Fruit fly (Drosophila melanogaster): ENCODE data around the gene Es2.
A peak's percentile ranks its signal among the peaks of the same experiment; 100 is the strongest.

Es2 gene

DNA sequence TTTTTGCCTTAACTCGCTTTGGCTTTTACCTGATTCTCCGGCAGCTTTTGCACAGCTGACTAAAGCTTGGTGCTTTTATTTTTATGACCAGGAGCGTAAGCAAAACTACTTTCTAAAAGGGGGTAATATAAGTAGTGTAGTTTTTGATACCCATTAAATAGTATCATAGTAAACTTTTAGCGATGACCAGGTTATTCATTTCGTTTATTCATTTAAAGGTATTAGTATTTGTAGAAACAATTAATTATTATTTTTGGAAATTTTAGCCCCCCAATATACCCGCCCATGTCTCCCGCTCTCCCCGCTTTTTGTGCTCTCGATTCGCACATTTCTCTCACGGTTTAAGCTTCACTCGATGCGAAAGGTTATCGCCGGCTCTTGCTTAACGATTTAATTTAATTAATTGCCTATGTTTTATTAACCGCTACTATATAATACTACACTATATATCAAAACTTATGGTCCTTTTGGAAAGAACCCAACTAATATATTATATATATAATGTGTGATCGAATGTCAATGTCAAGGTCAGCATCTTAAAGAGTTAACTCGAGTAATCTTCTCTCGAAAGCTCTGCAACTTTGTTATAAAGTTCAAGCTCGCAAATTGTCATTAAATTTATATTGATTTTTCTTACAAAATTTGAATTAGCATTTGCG, 3.2 kb downstream of the Es2 start, which contains the start of gene Sptr (continued):
- TF ChIP-seq CG2202 (tag; optimal IDR thresholded peaks at IDR 0.05) (no peak), bbx (GFP tag; IDR thresholded peaks at IDR 0.05; ENCODE audit: partially characterized antibody) (no peak), CrebB (tag; optimal IDR thresholded peaks at IDR 0.05) (peak; percentile 88), Dek (tag; optimal IDR thresholded peaks at IDR 0.05) (peak; percentile 91), CG10321 (GFP tag; IDR thresholded peaks at IDR 0.05) (peak; percentile 64; the same call in 1 of the 2 replicates), CG9797 (GFP tag; optimal IDR thresholded peaks at IDR 0.05) (no peak), sc (optimal IDR thresholded peaks at IDR 0.05) (no peak), sc (GFP tag; optimal IDR thresholded peaks at IDR 0.05) (peak; percentile 28), Sin3A (optimal IDR thresholded peaks at IDR 0.05) (no peak), CG17186 (GFP tag; optimal IDR thresholded peaks at IDR 0.05) (no peak), CG11560 (tag; IDR thresholded peaks at IDR 0.05) (peak; percentile 62; the same call in 2 of the 3 replicates), CG33557 (GFP tag; optimal IDR thresholded peaks at IDR 0.05) (no peak), jumu (GFP tag; optimal IDR thresholded peaks at IDR 0.05) (peak; percentile 55), CG2875 (GFP tag; optimal IDR thresholded peaks at IDR 0.05) (peak; percentile 62), CG4730 (GFP tag; IDR thresholded peaks at IDR 0.05) (peak; percentile 85), CG16813 (GFP tag; IDR thresholded peaks at IDR 0.05; ENCODE audit: partially characterized antibody) (no peak), CG4404 (GFP tag; IDR thresholded peaks at IDR 0.05) (peak; percentile 65), CG9437 (GFP tag; optimal IDR thresholded peaks at IDR 0.05) (peak; percentile 68), E2f1 (GFP tag; IDR thresholded peaks at IDR 0.05) (peak; percentile 87), vnd (GFP tag; IDR thresholded peaks at IDR 0.05; ENCODE audit: partially characterized antibody) (no peak), chif (GFP tag; optimal IDR thresholded peaks at IDR 0.05) (peak; percentile 57 to 58), H15 (GFP tag; IDR thresholded peaks at IDR 0.05) (peak; percentile 90), D19B (GFP tag; optimal IDR thresholded peaks at IDR 0.05) (peak; percentile 86), CG7372 (GFP tag; IDR thresholded peaks at IDR 0.05) (peak; percentile 84), CG34224 (GFP tag; IDR thresholded peaks at IDR 0.05; ENCODE audit: partially characterized antibody) (no peak), MESR4 (GFP tag; optimal IDR thresholded peaks at IDR 0.05) (no peak), Ets97D (GFP tag; optimal IDR thresholded peaks at IDR 0.05) (peak; percentile 21), Fer3 (tag; optimal IDR thresholded peaks at IDR 0.05) (peak; percentile 91), dm (GFP tag; optimal IDR thresholded peaks at IDR 0.05) (peak; percentile 28), Blimp-1 (GFP tag; optimal IDR thresholded peaks at IDR 0.05) (peak; percentile 73), HmgD (GFP tag; optimal IDR thresholded peaks at IDR 0.05) (no peak), pros (GFP tag; optimal IDR thresholded peaks at IDR 0.05) (no peak), CG3407 (GFP tag; optimal IDR thresholded peaks at IDR 0.05) (peak; percentile 39), pb (GFP tag; optimal IDR thresholded peaks at IDR 0.05) (peak; percentile 25), CG6765 (GFP tag; optimal IDR thresholded peaks at IDR 0.05) (peak; percentile 91), Chrac-16 (GFP tag; optimal IDR thresholded peaks at IDR 0.05) (peak; percentile 72), stc (GFP tag; IDR thresholded peaks at IDR 0.05) (peak; percentile 93), ara (GFP tag; IDR thresholded peaks at IDR 0.05) (peak; percentile 80), Hmx (GFP tag; optimal IDR thresholded peaks at IDR 0.05) (peak; percentile 65), Adf1 (GFP tag; IDR thresholded peaks at IDR 0.05) (peak; percentile 74), btn (GFP tag; optimal IDR thresholded peaks at IDR 0.05) (no peak), CG4820 (GFP tag; optimal IDR thresholded peaks at IDR 0.05) (peak; percentile 69), Myb (GFP tag; optimal IDR thresholded peaks at IDR 0.05) (peak; percentile 58), CG31388 (GFP tag; optimal IDR thresholded peaks at IDR 0.05) (peak; percentile 22), zfh1 (GFP tag; IDR thresholded peaks at IDR 0.05) (peak; percentile 85), Ptx1 (GFP tag; IDR thresholded peaks at IDR 0.05) (peak; percentile 90), Ets65A (GFP tag) (peak; percentile 93), Neu2 (GFP tag; optimal IDR thresholded peaks at IDR 0.05; ENCODE audit: borderline replicate concordance) (no peak), CG9817 (tag; optimal IDR thresholded peaks at IDR 0.05) (peak; percentile 86), CG14710 (tag; optimal IDR thresholded peaks at IDR 0.05) (peak; percentile 38), al (GFP tag; IDR thresholded peaks at IDR 0.05) (peak; percentile 88)
